Worm (Caenorhabditis elegans) whole organism, L4/young adult: ENCODE measurements around the gene C33D3.3.

Experiments
- W03F9.2 ChIP-seq: fragments of 150-350 bp; optimal IDR thresholded peaks from 2 replicates; lab custom pipeline; 2014; ENCODE audit warnings: missing biosample characterization, missing genetic modification characterization
- dao-5 ChIP-seq: sonication (generic microtip); optimal IDR thresholded peaks from 2 replicates; lab custom pipeline; 2016; ENCODE audit warnings: missing genotype, missing genetic modification characterization, moderate library complexity, missing compliant biosample characterization
- him-1 ChIP-seq: sonication (generic microtip); optimal IDR thresholded peaks from 2 replicates; lab custom pipeline; 2016; ENCODE audit warnings: missing genotype, missing genetic modification reagents, missing genetic modification characterization, missing compliant biosample characterization

The C33D3.3 gene

ce11 chrX:10480563-10481290 is 4.4 kb upstream of the C33D3.3 start, which contains the start of gene elt-2:
TSS of gene elt-2 (plus strand) at chrX:10481240.
- TF ChIP-seq him-1 (tag; lab: Kevin White, UChicago) (no peak), W03F9.2 (tag; lab: Kevin White, UChicago) (no peak), dao-5 (tag; lab: Kevin White, UChicago) (no peak)

- TF ChIP-seq him-1 (tag; lab: Kevin White, UChicago) (no peak), W03F9.2 (tag; lab: Kevin White, UChicago) (no peak), dao-5 (tag; lab: Kevin White, UChicago) (no peak)
These were observed 2.9 kb upstream of the C33D3.3 start for ce11 chrX:10482272-10482671.

ce11 chrX:10488763-10489162 is 3.6 kb downstream of the C33D3.3 start, which contains the start of gene C33D3.4:
TSS of gene C33D3.4 (plus strand) at chrX:10489063.
- TF ChIP-seq dao-5 (tag; lab: Kevin White, UChicago) (no peak), W03F9.2 (tag; lab: Kevin White, UChicago) (no peak), him-1 (tag; lab: Kevin White, UChicago) (no peak)

ce11 chrX:10491044-10491443 is 5.9 kb downstream of the C33D3.3 start, which contains the start of gene C33D3.5:
TSS of gene C33D3.5 (plus strand) at chrX:10491344.
- TF ChIP-seq him-1 (tag; lab: Kevin White, UChicago), result no peak
- TF ChIP-seq W03F9.2 (tag; lab: Kevin White, UChicago), result no peak
- TF ChIP-seq dao-5 (tag; lab: Kevin White, UChicago), result no peak

- TF ChIP-seq W03F9.2 (tag; lab: Kevin White, UChicago) (no peak), dao-5 (tag; lab: Kevin White, UChicago) (no peak), him-1 (tag; lab: Kevin White, UChicago) (no peak)
These were observed 6.8 kb downstream of the C33D3.3 start for ce11 chrX:10491875-10492523.

- TF ChIP-seq W03F9.2 (tag; lab: Kevin White, UChicago) (no peak), dao-5 (tag; lab: Kevin White, UChicago) (no peak), him-1 (tag; lab: Kevin White, UChicago) (no peak)
These were observed 14.4 kb downstream of the C33D3.3 start, which contains the start of gene vab-3 for ce11 chrX:10499590-10499989. TSS of gene vab-3 (plus strand) at chrX:10499890.

ce11 chrX:10503393-10503792 is 18.2 kb downstream of the C33D3.3 start:
- TF ChIP-seq W03F9.2 (tag; lab: Kevin White, UChicago) (no peak), him-1 (tag; lab: Kevin White, UChicago) (no peak), dao-5 (tag; lab: Kevin White, UChicago) (no peak)

- TF ChIP-seq dao-5 (tag; lab: Kevin White, UChicago) (no peak), W03F9.2 (tag; lab: Kevin White, UChicago) (no peak), him-1 (tag; lab: Kevin White, UChicago) (no peak)
These were observed 20.0 kb downstream of the C33D3.3 start for ce11 chrX:10505193-10505592.

- no peak for TF ChIP-seq W03F9.2 (tag; lab: Kevin White, UChicago)
- TF ChIP-seq him-1 (tag; lab: Kevin White, UChicago), result no peak
- no peak for TF ChIP-seq dao-5 (tag; lab: Kevin White, UChicago)
These were observed 22.8 kb downstream of the C33D3.3 start for ce11 chrX:10507971-10508370.

- TF ChIP-seq W03F9.2 (tag; lab: Kevin White, UChicago) (no peak), him-1 (tag; lab: Kevin White, UChicago) (no peak)
These were observed 28.9 kb downstream of the C33D3.3 start for ce11 chrX:10514056-10514455.

- TF ChIP-seq W03F9.2 (tag; lab: Kevin White, UChicago) (no peak), him-1 (tag; lab: Kevin White, UChicago) (no peak), dao-5 (tag; lab: Kevin White, UChicago) (no peak)
These were observed 29.7 kb downstream of the C33D3.3 start for ce11 chrX:10514834-10515233.

- TF ChIP-seq W03F9.2 (tag; lab: Kevin White, UChicago), result no peak
- no peak for TF ChIP-seq him-1 (tag; lab: Kevin White, UChicago)
- no peak for TF ChIP-seq dao-5 (tag; lab: Kevin White, UChicago)
These were observed 31.4 kb downstream of the C33D3.3 start for ce11 chrX:10516549-10516948.

ce11 chrX:10520185-10520584 is 35.0 kb downstream of the C33D3.3 start:
- TF ChIP-seq W03F9.2 (tag; lab: Kevin White, UChicago), result no peak
- no peak for TF ChIP-seq dao-5 (tag; lab: Kevin White, UChicago)
- no peak for TF ChIP-seq him-1 (tag; lab: Kevin White, UChicago)
